Fruit fly (Drosophila melanogaster): ENCODE measurements around the gene CG4880.

Gene CG4880

dm6 chrX:16926726-16927125, 40.1 kb downstream of the CG4880 start:
- TF ChIP-seq net (GFP tag; optimal IDR thresholded peaks at IDR 0.05) (no peak), CG16779 (tag; optimal IDR thresholded peaks at IDR 0.05) (no peak), CG8632 (GFP tag; optimal IDR thresholded peaks at IDR 0.05) (no peak), CG34406 (GFP tag; optimal IDR thresholded peaks at IDR 0.05) (no peak), CG11294 (GFP tag; IDR thresholded peaks at IDR 0.05) (no peak), Ets96B (tag; optimal IDR thresholded peaks at IDR 0.05) (no peak), Met (GFP tag; optimal IDR thresholded peaks at IDR 0.05) (no peak), OdsH (GFP tag; optimal IDR thresholded peaks at IDR 0.05) (no peak), salr (GFP tag; optimal IDR thresholded peaks at IDR 0.05) (no peak), CG11902 (GFP tag; optimal IDR thresholded peaks at IDR 0.05) (no peak), dac (GFP tag; optimal IDR thresholded peaks at IDR 0.05) (no peak), CG8319 (GFP tag; optimal IDR thresholded peaks at IDR 0.05) (no peak), achi (GFP tag; optimal IDR thresholded peaks at IDR 0.05) (no peak), vri (GFP tag; optimal IDR thresholded peaks at IDR 0.05) (no peak), CG6792 (GFP tag; optimal IDR thresholded peaks at IDR 0.05) (no peak)

dm6 chrX:16930465-16931286, 44.1 kb downstream of the CG4880 start:
- TF ChIP-seq CG6854 (GFP tag; optimal IDR thresholded peaks at IDR 0.05) (peak; percentile 58), ss (GFP tag; optimal IDR thresholded peaks at IDR 0.05) (peak; percentile 57 to 79), dac (GFP tag; optimal IDR thresholded peaks at IDR 0.05) (peak; percentile 33), CG6808 (GFP tag; optimal IDR thresholded peaks at IDR 0.05) (peak; percentile 62), CG34406 (GFP tag; optimal IDR thresholded peaks at IDR 0.05) (peak; percentile 65), CG1621 (tag; optimal IDR thresholded peaks at IDR 0.05) (peak; percentile 43), acj6 (GFP tag; optimal IDR thresholded peaks at IDR 0.05) (peak; percentile 75), Eip93F (GFP tag; optimal IDR thresholded peaks at IDR 0.05) (peak; percentile 18), Smox (GFP tag; optimal IDR thresholded peaks at IDR 0.05) (peak; percentile 46), fkh (GFP tag; optimal IDR thresholded peaks at IDR 0.05) (peak; percentile 64), spab (GFP tag; optimal IDR thresholded peaks at IDR 0.05) (peak; percentile 42), Sox14 (GFP tag; optimal IDR thresholded peaks at IDR 0.05) (peak; percentile 23), Eip78C (GFP tag) (peak; percentile 92), esn (GFP tag; optimal IDR thresholded peaks at IDR 0.05) (peak; percentile 68), salr (GFP tag; optimal IDR thresholded peaks at IDR 0.05) (peak; percentile 37 to 64), CG10669 (GFP tag; optimal IDR thresholded peaks at IDR 0.05) (peak; percentile 63), Eip75B (GFP tag; optimal IDR thresholded peaks at IDR 0.05) (peak; percentile 77), CG6163 (GFP tag; IDR thresholded peaks at IDR 0.05) (peak; percentile 73), vri (GFP tag; optimal IDR thresholded peaks at IDR 0.05) (peak; percentile 16), lz (GFP tag; optimal IDR thresholded peaks at IDR 0.05) (peak; percentile 59), Hr39 (GFP tag; optimal IDR thresholded peaks at IDR 0.05) (peak; percentile 36), CG8119 (GFP tag; IDR thresholded peaks at IDR 0.05) (peak; percentile 84), CG8632 (GFP tag; optimal IDR thresholded peaks at IDR 0.05) (peak; percentile 63), svp (GFP tag) (peak; percentile 81), net (GFP tag; optimal IDR thresholded peaks at IDR 0.05) (peak; percentile 37), CG3032 (tag; optimal IDR thresholded peaks at IDR 0.05) (peak; percentile 73), Lpt (GFP tag; optimal IDR thresholded peaks at IDR 0.05) (peak; percentile 65), CG10631 (GFP tag; optimal IDR thresholded peaks at IDR 0.05) (peak; percentile 76), CG9139 (GFP tag; optimal IDR thresholded peaks at IDR 0.05) (peak; percentile 43), CG6276 (GFP tag; optimal IDR thresholded peaks at IDR 0.05) (peak; percentile 69), fd85E (GFP tag; optimal IDR thresholded peaks at IDR 0.05) (no peak), eg (GFP tag; IDR thresholded peaks at IDR 0.05) (peak; percentile 84), CG11762 (GFP tag; optimal IDR thresholded peaks at IDR 0.05; ENCODE audit: insufficient read depth) (peak; percentile 52), dsx (GFP tag; optimal IDR thresholded peaks at IDR 0.05; ENCODE audit: poor library complexity, severe bottlenecking) (peak; percentile 85), CG3919 (GFP tag; optimal IDR thresholded peaks at IDR 0.05) (peak; percentile 78), Hr38 (GFP tag; optimal IDR thresholded peaks at IDR 0.05) (no peak), Sox102F (GFP tag; optimal IDR thresholded peaks at IDR 0.05) (peak; percentile 36), achi (GFP tag; optimal IDR thresholded peaks at IDR 0.05) (peak; percentile 58), fd59A (GFP tag; optimal IDR thresholded peaks at IDR 0.05) (peak; percentile 69), CG8319 (GFP tag; optimal IDR thresholded peaks at IDR 0.05) (peak; percentile 3), CG6792 (GFP tag; optimal IDR thresholded peaks at IDR 0.05) (peak; percentile 58), CG11902 (GFP tag; optimal IDR thresholded peaks at IDR 0.05) (peak; percentile 37)

All from whole organism, prepupa.